Fruit fly (Drosophila melanogaster): Measurements from ENCODE around the gene CG9663.

- TF ChIP-seq Abd-B (GFP tag; optimal IDR thresholded peaks at IDR 0.05) (no peak), dsf (GFP tag; optimal IDR thresholded peaks at IDR 0.05; ENCODE audit: borderline replicate concordance) (no peak), pan (optimal IDR thresholded peaks at IDR 0.05) (no peak), Dif (GFP tag; optimal IDR thresholded peaks at IDR 0.05; ENCODE audit: partially characterized antibody) (no peak), CrebA (GFP tag; optimal IDR thresholded peaks at IDR 0.05; ENCODE audit: borderline replicate concordance) (no peak), lola (GFP tag; optimal IDR thresholded peaks at IDR 0.05) (no peak), woc (GFP tag; optimal IDR thresholded peaks at IDR 0.05) (no peak), rgr (GFP tag; optimal IDR thresholded peaks at IDR 0.05) (no peak), Mio (GFP tag; optimal IDR thresholded peaks at IDR 0.05) (no peak)
Observed at dm6 chr2L:3299803-3300202, 3.1 kb downstream of the CG9663 start.
